Fruit fly (Drosophila melanogaster) whole organism, prepupa: ENCODE data around the gene CG13045.

Source experiments
- CG31627 ChIP-seq: fragments of 200-800 bp; sonication (Bioruptor generic); optimal IDR thresholded peaks from 3 replicates; lab custom pipeline; 2016; ENCODE audit warnings: missing biosample characterization, missing genetic modification characterization
- CG3919 ChIP-seq: fragments of 200-800 bp; sonication (Bioruptor generic); optimal IDR thresholded peaks from 3 replicates; lab custom pipeline; 2016; ENCODE audit warnings: missing biosample characterization, missing genetic modification characterization
- CG6854 ChIP-seq: fragments of 200-800 bp; sonication (Bioruptor generic); optimal IDR thresholded peaks from 2 replicates; lab custom pipeline; 2017; ENCODE audit warnings: missing biosample characterization, mild to moderate bottlenecking, missing genetic modification characterization
- CG8319 ChIP-seq: fragments of 200-800 bp; sonication (Bioruptor generic); optimal IDR thresholded peaks from 3 replicates; lab custom pipeline; 2016; ENCODE audit warnings: missing biosample characterization, missing genetic modification characterization
- CG9139 ChIP-seq: fragments of 200-800 bp; sonication (Bioruptor generic); optimal IDR thresholded peaks from 3 replicates; lab custom pipeline; 2017; ENCODE audit warnings: missing biosample characterization, mild to moderate bottlenecking, missing genetic modification characterization
- Eip75B ChIP-seq: fragments of 200-800 bp; sonication (Bioruptor generic); optimal IDR thresholded peaks from 3 replicates; lab custom pipeline; 2016; ENCODE audit warnings: missing biosample characterization, missing genetic modification characterization
- Eip93F ChIP-seq: fragments of 200-800 bp; sonication (Bioruptor generic); optimal IDR thresholded peaks from 2 replicates; lab custom pipeline; 2016; ENCODE audit warnings: missing biosample characterization, mild to moderate bottlenecking, missing genetic modification characterization
- Hr39 ChIP-seq: fragments of 200-800 bp; sonication (Bioruptor generic); optimal IDR thresholded peaks from 2 replicates; lab custom pipeline; 2016; ENCODE audit warnings: missing biosample characterization, missing genetic modification characterization
- Lpt ChIP-seq: fragments of 200-800 bp; sonication (Bioruptor generic); optimal IDR thresholded peaks from 3 replicates; lab custom pipeline; 2016; ENCODE audit warnings: missing biosample characterization, missing genetic modification characterization
- OdsH ChIP-seq: fragments of 200-800 bp; sonication (Bioruptor generic); optimal IDR thresholded peaks from 3 replicates; lab custom pipeline; 2016; ENCODE audit warnings: missing biosample characterization, missing genetic modification characterization
- acj6 ChIP-seq: fragments of 200-800 bp; sonication (Bioruptor generic); optimal IDR thresholded peaks from 3 replicates; lab custom pipeline; 2016; ENCODE audit warnings: missing biosample characterization, missing genetic modification characterization
- cyc ChIP-seq: fragments of 200-800 bp; sonication (Bioruptor generic); optimal IDR thresholded peaks from 3 replicates; lab custom pipeline; 2016; ENCODE audit warnings: missing biosample characterization, missing genetic modification characterization
- dac ChIP-seq: fragments of 200-800 bp; sonication (Bioruptor generic); optimal IDR thresholded peaks from 2 replicates; lab custom pipeline; 2017; ENCODE audit warnings: missing biosample characterization, mild to moderate bottlenecking, missing genetic modification characterization
- dsx ChIP-seq: fragments of 200-800 bp; optimal IDR thresholded peaks from 3 replicates; lab custom pipeline; 2019; ENCODE audit warnings: missing biosample characterization, mild to moderate bottlenecking, missing genetic modification characterization, moderate library complexity; ENCODE audit not compliant: poor library complexity, severe bottlenecking

dm6 chr3L:16333013-16333412 lies 42.3 kb upstream of the CG13045 start, which contains the start of gene CG13056:
- TF ChIP-seq OdsH (GFP tag; lab: Kevin White, UChicago) (no peak), dac (GFP tag; lab: Kevin White, UChicago) (no peak), acj6 (GFP tag; lab: Kevin White, UChicago) (no peak), CG31627 (GFP tag; lab: Kevin White, UChicago) (no peak), CG6854 (GFP tag; lab: Kevin White, UChicago) (no peak), CG8319 (GFP tag; lab: Kevin White, UChicago) (no peak), CG9139 (no peak), Lpt (GFP tag; lab: Kevin White, UChicago) (no peak), dsx (GFP tag; lab: Kevin White, UChicago) (no peak), Eip75B (GFP tag; lab: Kevin White, UChicago) (no peak), Hr39 (GFP tag; lab: Kevin White, UChicago) (no peak), CG3919 (GFP tag; lab: Kevin White, UChicago) (no peak), cyc (GFP tag; lab: Kevin White, UChicago) (no peak), Eip93F (GFP tag; lab: Kevin White, UChicago) (no peak)
